Fruit fly (Drosophila melanogaster): ENCODE data around the gene Gapdh2.
A peak's percentile ranks its signal among the peaks of the same experiment; 100 is the strongest.

Gapdh2 gene

dm6 chrX:15857601-15858284 is 10.2 kb upstream of the Gapdh2 start, which contains the start of the genes CG46440 and Myb:
CG46440 (minus strand) TSS chrX:15857823.
Myb (minus strand) TSS chrX:15857823.
- TF ChIP-seq pan (optimal IDR thresholded peaks at IDR 0.05) (no peak), usp (GFP tag; optimal IDR thresholded peaks at IDR 0.05) (no peak), CG8478 (optimal IDR thresholded peaks at IDR 0.05) (no peak), Dll (optimal IDR thresholded peaks at IDR 0.05) (no peak), EcR (GFP tag; optimal IDR thresholded peaks at IDR 0.05) (no peak), psq (optimal IDR thresholded peaks at IDR 0.05) (no peak)

dm6 chrX:15859387-15859786 is 8.6 kb upstream of the Gapdh2 start, which contains the start of gene AlkB:
AlkB (minus strand) TSS chrX:15859487.
- TF ChIP-seq usp (GFP tag; optimal IDR thresholded peaks at IDR 0.05) (no peak), psq (optimal IDR thresholded peaks at IDR 0.05) (no peak), Dll (optimal IDR thresholded peaks at IDR 0.05) (no peak), pan (optimal IDR thresholded peaks at IDR 0.05) (no peak)

DNA sequence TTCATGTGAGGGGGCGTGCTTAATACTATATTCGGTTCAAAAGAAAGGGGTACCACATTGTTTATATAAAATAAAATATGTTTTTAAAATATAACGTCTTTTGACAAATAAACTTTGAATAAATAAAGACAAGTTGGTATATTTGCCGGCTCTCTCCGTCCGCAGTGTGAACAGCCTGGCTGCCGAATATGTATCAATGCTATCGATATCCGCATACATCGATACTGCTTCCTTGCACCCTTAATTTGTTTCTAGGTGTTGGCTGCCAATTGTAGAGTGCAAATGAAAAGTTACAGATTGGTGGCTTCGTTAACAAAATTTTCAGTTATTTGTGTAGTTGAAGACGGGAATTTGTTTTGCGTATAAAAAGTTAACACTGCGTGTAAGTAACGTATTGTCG is 8.1 kb upstream of the Gapdh2 start, which contains the start of gene Gbeta13F:
Gbeta13F (plus strand) TSS at position 247 of the 400 bp plus-strand sequence.
- TF ChIP-seq psq (optimal IDR thresholded peaks at IDR 0.05) (no peak), CG8478 (optimal IDR thresholded peaks at IDR 0.05) (no peak), EcR (GFP tag; optimal IDR thresholded peaks at IDR 0.05) (no peak), Dll (optimal IDR thresholded peaks at IDR 0.05) (no peak), pan (optimal IDR thresholded peaks at IDR 0.05) (no peak), usp (GFP tag; optimal IDR thresholded peaks at IDR 0.05) (no peak)

DNA sequence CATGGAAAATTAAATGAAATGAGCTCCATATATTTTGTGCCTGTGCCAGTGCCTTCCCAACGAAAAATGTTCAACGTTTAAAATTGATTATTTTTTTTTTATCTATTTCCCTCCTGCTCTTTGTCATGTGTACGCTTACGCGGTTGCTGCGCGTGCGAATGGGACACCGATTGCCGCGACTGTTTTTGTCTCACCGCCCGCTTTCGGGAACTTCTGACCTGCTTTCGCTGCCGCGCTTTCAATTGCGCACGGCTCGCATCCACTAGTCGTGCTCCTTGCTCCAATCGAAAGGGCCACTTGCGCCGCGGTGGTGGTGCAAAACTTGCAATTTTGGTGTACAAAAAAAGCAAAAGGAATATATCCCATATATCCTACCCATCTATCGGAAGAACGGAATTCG is 7.5 kb upstream of the Gapdh2 start:
- no peak for TF ChIP-seq usp (GFP tag; optimal IDR thresholded peaks at IDR 0.05)
- TF ChIP-seq CG8478 (optimal IDR thresholded peaks at IDR 0.05) = peak; percentile 99
- no peak for TF ChIP-seq psq (optimal IDR thresholded peaks at IDR 0.05)

- TF ChIP-seq Dll (optimal IDR thresholded peaks at IDR 0.05) (no peak), pan (optimal IDR thresholded peaks at IDR 0.05) (no peak), psq (optimal IDR thresholded peaks at IDR 0.05) (no peak), usp (GFP tag; optimal IDR thresholded peaks at IDR 0.05) (no peak)
These were observed 1.9 kb upstream of the Gapdh2 start for dm6 chrX:15866032-15866431.

dm6 chrX:15866799-15867412 is 1.0 kb upstream of the Gapdh2 start:
- TF ChIP-seq CG8478 (optimal IDR thresholded peaks at IDR 0.05) (no peak), pan (optimal IDR thresholded peaks at IDR 0.05) (no peak), usp (GFP tag; optimal IDR thresholded peaks at IDR 0.05) (no peak), Dll (optimal IDR thresholded peaks at IDR 0.05) (no peak), psq (optimal IDR thresholded peaks at IDR 0.05) (no peak)

DNA sequence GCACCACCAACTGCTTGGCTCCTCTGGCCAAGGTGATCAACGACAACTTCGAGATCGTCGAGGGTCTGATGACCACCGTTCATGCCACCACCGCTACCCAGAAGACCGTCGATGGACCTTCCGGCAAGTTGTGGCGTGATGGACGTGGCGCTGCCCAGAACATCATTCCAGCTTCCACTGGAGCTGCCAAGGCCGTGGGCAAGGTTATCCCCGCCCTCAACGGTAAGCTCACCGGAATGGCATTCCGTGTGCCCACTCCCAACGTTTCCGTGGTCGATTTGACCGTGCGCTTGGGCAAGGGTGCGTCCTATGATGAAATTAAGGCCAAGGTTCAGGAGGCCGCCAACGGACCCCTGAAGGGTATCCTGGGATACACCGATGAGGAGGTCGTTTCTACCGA is 836 bp downstream of the Gapdh2 start:
- TF ChIP-seq Dll (optimal IDR thresholded peaks at IDR 0.05) (no peak), EcR (GFP tag; optimal IDR thresholded peaks at IDR 0.05) (no peak), pan (optimal IDR thresholded peaks at IDR 0.05) (no peak), CG8478 (optimal IDR thresholded peaks at IDR 0.05) (no peak), psq (optimal IDR thresholded peaks at IDR 0.05) (no peak), usp (GFP tag; optimal IDR thresholded peaks at IDR 0.05) (no peak)

- TF ChIP-seq Dll (optimal IDR thresholded peaks at IDR 0.05) (no peak), usp (GFP tag; optimal IDR thresholded peaks at IDR 0.05) (no peak), EcR (GFP tag; optimal IDR thresholded peaks at IDR 0.05) (no peak), CG8478 (optimal IDR thresholded peaks at IDR 0.05) (no peak)
These were observed 1.9 kb downstream of the Gapdh2 start, which contains the start of gene CG16952 for dm6 chrX:15869843-15870242. CG16952 (plus strand) TSS chrX:15870183.

dm6 chrX:15870777-15871757 is 3.1 kb downstream of the Gapdh2 start:
- TF ChIP-seq EcR (GFP tag; optimal IDR thresholded peaks at IDR 0.05) (no peak), usp (GFP tag; optimal IDR thresholded peaks at IDR 0.05) (no peak), pan (optimal IDR thresholded peaks at IDR 0.05) (no peak), psq (optimal IDR thresholded peaks at IDR 0.05) (no peak), Dll (optimal IDR thresholded peaks at IDR 0.05) (no peak), CG8478 (optimal IDR thresholded peaks at IDR 0.05) (no peak)

DNA sequence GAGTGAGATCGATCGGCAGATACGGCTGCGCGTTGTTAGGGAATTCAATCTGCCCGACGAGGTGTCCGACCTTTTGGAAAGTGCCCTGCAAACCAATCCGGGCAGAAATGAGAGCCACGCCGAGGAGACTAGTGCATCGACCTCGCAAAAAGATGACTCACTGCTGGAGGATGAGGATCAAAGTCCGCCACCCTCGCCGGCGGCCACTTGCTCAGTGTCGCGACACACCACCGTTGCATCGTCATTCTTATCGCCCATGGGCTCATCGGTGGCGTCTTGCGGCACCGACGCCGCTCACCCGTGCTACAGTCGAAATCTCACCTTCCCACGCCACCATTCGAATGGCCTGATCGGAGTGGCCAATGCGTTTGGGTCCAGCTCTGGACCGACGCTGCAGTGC is 6.5 kb downstream of the Gapdh2 start:
- TF ChIP-seq pan (optimal IDR thresholded peaks at IDR 0.05) (no peak), CG8478 (optimal IDR thresholded peaks at IDR 0.05) (no peak), usp (GFP tag; optimal IDR thresholded peaks at IDR 0.05) (no peak), Dll (optimal IDR thresholded peaks at IDR 0.05) (no peak), EcR (GFP tag; optimal IDR thresholded peaks at IDR 0.05) (no peak), psq (optimal IDR thresholded peaks at IDR 0.05) (no peak)

dm6 chrX:15875569-15875968 is 7.6 kb downstream of the Gapdh2 start:
- TF ChIP-seq usp (GFP tag; optimal IDR thresholded peaks at IDR 0.05) (no peak), pan (optimal IDR thresholded peaks at IDR 0.05) (no peak), Dll (optimal IDR thresholded peaks at IDR 0.05) (no peak), psq (optimal IDR thresholded peaks at IDR 0.05) (no peak), CG8478 (optimal IDR thresholded peaks at IDR 0.05) (no peak), EcR (GFP tag; optimal IDR thresholded peaks at IDR 0.05) (no peak)

Data from whole organism.